Worm (Caenorhabditis elegans) whole organism, late embryonic: ENCODE results near the gene hrpu-2.

Experiments used
- F13H6.1 ChIP-seq: sonication (generic microtip); optimal IDR thresholded peaks from 2 replicates; lab custom pipeline; 2016; ENCODE audit warnings: missing genetic modification characterization, missing compliant biosample characterization
- ceh-30 ChIP-seq: fragments of 150-350 bp; optimal IDR thresholded peaks from 2 replicates; lab custom pipeline; 2014; ENCODE audit warnings: missing biosample characterization, missing genetic modification characterization
- ceh-45 ChIP-seq: fragments of 200-800 bp; sonication (Bioruptor generic); IDR thresholded peaks from 2 replicates; pipeline ENCODE4 v1.3.6; 2022; ENCODE audit warnings: missing genetic modification reagents, missing genetic modification characterization, missing compliant biosample characterization
- ceh-6 ChIP-seq: fragments of 200-800 bp; sonication (Bioruptor generic); optimal IDR thresholded peaks from 2 replicates; lab custom pipeline; 2018; ENCODE audit warnings: mild to moderate bottlenecking, missing genetic modification characterization, missing compliant biosample characterization
- ceh-9 ChIP-seq: sonication (generic microtip); optimal IDR thresholded peaks from 2 replicates; lab custom pipeline; 2016; ENCODE audit warnings: mild to moderate bottlenecking, missing genetic modification characterization, inconsistent platforms, missing compliant biosample characterization
- elt-2 ChIP-seq: sonication (generic microtip); optimal IDR thresholded peaks from 2 replicates; lab custom pipeline; 2016; ENCODE audit warnings: missing genetic modification reagents, missing genetic modification characterization, missing compliant biosample characterization
- eyg-1 ChIP-seq: sonication (generic microtip); optimal IDR thresholded peaks from 2 replicates; lab custom pipeline; 2016; ENCODE audit warnings: missing genotype, missing genetic modification characterization, missing compliant biosample characterization
- fax-1 ChIP-seq: sonication (generic microtip); optimal IDR thresholded peaks from 2 replicates; lab custom pipeline; 2016; ENCODE audit warnings: missing genotype, missing genetic modification characterization, missing compliant biosample characterization
- pqm-1 ChIP-seq: sonication (generic microtip); optimal IDR thresholded peaks from 2 replicates; lab custom pipeline; 2016; ENCODE audit warnings: missing genetic modification characterization, missing compliant biosample characterization
- sox-4 ChIP-seq: sonication (generic microtip); optimal IDR thresholded peaks from 2 replicates; lab custom pipeline; 2017; ENCODE audit warnings: mild to moderate bottlenecking, missing genetic modification characterization, inconsistent platforms, missing compliant biosample characterization
- syd-9 ChIP-seq: sonication (generic microtip); optimal IDR thresholded peaks from 2 replicates; lab custom pipeline; 2016; ENCODE audit warnings: mild to moderate bottlenecking, missing genetic modification characterization, moderate library complexity, missing compliant biosample characterization
- tbx-7 ChIP-seq: sonication (generic microtip); optimal IDR thresholded peaks from 2 replicates; lab custom pipeline; 2016; ENCODE audit warnings: missing genotype, missing genetic modification characterization, missing compliant biosample characterization

DNA sequence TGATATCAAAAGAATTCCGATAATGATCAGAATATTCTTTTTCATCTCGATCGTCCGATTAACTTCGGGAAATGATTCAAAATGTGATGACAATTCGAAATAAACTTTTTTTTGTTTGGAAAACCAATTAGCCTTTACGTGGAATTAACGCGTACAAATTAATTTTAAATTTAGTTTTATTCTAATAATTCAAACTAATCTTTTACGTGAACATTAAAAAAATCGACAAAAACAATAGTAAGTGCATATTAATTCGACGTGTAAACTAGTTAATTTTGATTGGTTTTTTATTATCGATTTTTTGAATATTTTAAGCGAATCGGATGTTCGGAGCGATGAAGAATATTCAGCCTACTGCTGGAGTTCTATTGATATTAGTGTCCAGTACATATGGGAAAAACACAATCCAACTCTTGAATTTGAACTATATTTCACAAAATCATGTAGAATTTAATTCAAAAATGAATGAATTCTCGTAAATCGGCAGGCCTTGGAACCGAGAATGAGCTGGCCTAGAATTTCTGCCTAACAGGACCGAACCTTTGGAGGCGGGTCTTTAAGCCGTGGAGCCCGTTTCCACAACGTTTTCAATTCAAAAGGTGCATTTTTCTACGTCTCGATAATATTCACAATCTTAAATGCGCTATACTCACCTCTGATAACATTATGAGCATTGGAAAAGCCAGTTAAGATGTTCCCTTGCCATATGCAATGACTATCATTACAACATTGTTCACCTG is 64.8 kb downstream of the hrpu-2 start, which contains the start of the genes M70.3 and M70.2:
- TF ChIP-seq eyg-1 (no peak), F13H6.1 (tag; lab: Kevin White, UChicago) (no peak), ceh-45 (GFP tag; lab: Robert Waterston, UW) (no peak), sox-4 (tag; lab: Kevin White, UChicago) (no peak), elt-2 (tag; lab: Kevin White, UChicago) (no peak), pqm-1 (tag; lab: Kevin White, UChicago) (no peak), ceh-6 (GFP tag; lab: Kevin White, UChicago) (no peak), tbx-7 (no peak), ceh-9 (no peak), ceh-30 (tag; lab: Kevin White, UChicago) (no peak), syd-9 (no peak), fax-1 (tag; lab: Kevin White, UChicago) (no peak)
